Worm (Caenorhabditis elegans): ENCODE data around the gene F48G7.10.

DNA sequence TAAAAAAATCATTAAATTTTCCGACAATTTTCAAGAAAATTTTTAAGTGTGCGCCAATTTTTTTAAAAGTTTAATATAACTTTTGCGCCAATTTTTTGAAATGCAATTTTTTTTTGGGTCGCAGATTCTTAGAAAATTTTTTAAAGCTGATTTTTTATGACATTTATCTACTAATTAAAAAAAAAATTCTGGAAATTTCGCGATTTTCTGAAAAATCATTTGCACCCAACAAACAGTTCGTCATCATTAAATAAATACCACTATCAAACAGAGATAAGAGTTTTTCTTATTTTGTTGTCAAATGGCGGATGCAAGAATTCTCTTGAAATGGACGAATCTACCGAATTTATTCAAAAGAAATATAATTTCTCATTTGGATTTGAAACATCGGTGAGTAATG is 19.5 kb downstream of the F48G7.10 start, which contains the start of gene F48G7.13:
- no peak for TF ChIP-seq dao-5 (tag; optimal IDR thresholded peaks at IDR 0.05)
- TF ChIP-seq him-1 (tag; optimal IDR thresholded peaks at IDR 0.05), result no peak
- no peak for TF ChIP-seq W03F9.2 (tag; optimal IDR thresholded peaks at IDR 0.05)
